Fruit fly (Drosophila melanogaster): ENCODE measurements around the gene Rab14.

DNA sequence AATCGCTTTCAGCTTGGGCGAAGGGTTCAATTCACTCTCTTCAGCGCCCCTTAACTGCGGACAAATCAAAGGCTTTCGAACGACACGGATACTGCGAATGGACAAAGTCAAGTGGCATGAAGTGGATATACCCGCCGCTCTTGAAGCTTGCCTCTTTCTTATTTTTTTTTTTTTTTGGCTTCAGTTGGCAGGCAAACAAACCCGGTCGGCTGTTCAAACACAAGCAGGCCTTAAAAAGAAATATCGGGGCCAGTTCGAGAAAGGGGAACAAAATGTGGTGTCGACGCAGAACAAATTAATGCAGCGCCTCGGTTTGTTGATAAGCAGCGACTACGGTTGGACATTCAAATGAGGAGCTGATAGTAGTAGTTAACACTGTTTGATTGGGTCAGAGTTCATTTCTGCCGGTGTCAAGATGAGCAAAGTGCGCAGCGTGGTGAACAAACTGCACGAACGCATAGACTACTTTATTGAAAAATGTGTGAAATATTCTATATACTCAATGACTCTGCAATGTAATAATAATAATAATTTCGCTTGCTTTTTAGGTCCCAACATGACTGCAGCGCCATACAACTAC is 1.9 kb downstream of the Rab14 start:
- TF ChIP-seq CG1620 (GFP tag; optimal IDR thresholded peaks at IDR 0.05) (no peak), tj (GFP tag; optimal IDR thresholded peaks at IDR 0.05) (no peak), kay (GFP tag; ENCODE audit: borderline replicate concordance) (no peak), CG5204 (GFP tag; optimal IDR thresholded peaks at IDR 0.05) (no peak), cic (GFP tag; optimal IDR thresholded peaks at IDR 0.05) (no peak), CG7101 (tag; optimal IDR thresholded peaks at IDR 0.05) (no peak), Hr96 (GFP tag; optimal IDR thresholded peaks at IDR 0.05) (no peak), pad (GFP tag; optimal IDR thresholded peaks at IDR 0.05) (no peak), CG12768 (GFP tag; optimal IDR thresholded peaks at IDR 0.05) (no peak), CG14711 (tag; optimal IDR thresholded peaks at IDR 0.05) (no peak), toe (GFP tag; optimal IDR thresholded peaks at IDR 0.05) (no peak), CG33017 (tag; optimal IDR thresholded peaks at IDR 0.05) (no peak), CG7045 (GFP tag; optimal IDR thresholded peaks at IDR 0.05) (no peak)

Measured in whole organism, adult.